Fruit fly (Drosophila melanogaster): Measurements from ENCODE around the gene pb.

pb gene

dm6 chr3R:6760755-6761647 is 19.1 kb upstream of the pb start (continued):
- TF ChIP-seq CG31441 (GFP tag; IDR thresholded peaks at IDR 0.05) (peak; percentile 66), CG13123 (GFP tag; optimal IDR thresholded peaks at IDR 0.05) (no peak), CG9609 (GFP tag; optimal IDR thresholded peaks at IDR 0.05) (no peak), BtbVII (GFP tag; optimal IDR thresholded peaks at IDR 0.05) (peak; percentile 31), CG10366 (GFP tag; IDR thresholded peaks at IDR 0.05) (no peak), CG2875 (GFP tag; optimal IDR thresholded peaks at IDR 0.05) (no peak), CG4820 (GFP tag; optimal IDR thresholded peaks at IDR 0.05) (peak; percentile 51), NK7.1 (GFP tag; optimal IDR thresholded peaks at IDR 0.05) (no peak), Usf (GFP tag; optimal IDR thresholded peaks at IDR 0.05) (no peak), Opbp (GFP tag; IDR thresholded peaks at IDR 0.05; ENCODE audit: partially characterized antibody) (no peak), CG17829 (tag; optimal IDR thresholded peaks at IDR 0.05) (peak; percentile 59), PHDP (tag; optimal IDR thresholded peaks at IDR 0.05) (peak; percentile 43), org-1 (GFP tag; optimal IDR thresholded peaks at IDR 0.05) (peak; percentile 28), chn (GFP tag; optimal IDR thresholded peaks at IDR 0.05) (no peak), E2f2 (GFP tag; IDR thresholded peaks at IDR 0.05) (no peak), so (GFP tag; IDR thresholded peaks at IDR 0.05) (no peak), caup (GFP tag; optimal IDR thresholded peaks at IDR 0.05; ENCODE audit: severe bottlenecking) (no peak), CG7372 (GFP tag; IDR thresholded peaks at IDR 0.05) (no peak), Dip3 (GFP tag; optimal IDR thresholded peaks at IDR 0.05) (no peak), CG9797 (GFP tag; optimal IDR thresholded peaks at IDR 0.05) (no peak), peb (GFP tag; IDR thresholded peaks at IDR 0.05) (no peak), zen (tag; optimal IDR thresholded peaks at IDR 0.05) (peak; percentile 65), ftz-f1 (GFP tag; optimal IDR thresholded peaks at IDR 0.05) (no peak), CG5953 (GFP tag; IDR thresholded peaks at IDR 0.05) (no peak), CG8924 (tag; optimal IDR thresholded peaks at IDR 0.05) (peak; percentile 51), nerfin-1 (tag; optimal IDR thresholded peaks at IDR 0.05) (peak; percentile 22), crp (GFP tag; optimal IDR thresholded peaks at IDR 0.05) (no peak), CG4424 (GFP tag; optimal IDR thresholded peaks at IDR 0.05) (peak; percentile 54), slou (GFP tag; optimal IDR thresholded peaks at IDR 0.05) (no peak), CG7745 (tag; optimal IDR thresholded peaks at IDR 0.05) (no peak), CG10979 (tag; optimal IDR thresholded peaks at IDR 0.05) (peak; percentile 64), zfh2 (GFP tag; optimal IDR thresholded peaks at IDR 0.05) (no peak), z (GFP tag; IDR thresholded peaks at IDR 0.05) (no peak), trem (tag; optimal IDR thresholded peaks at IDR 0.05) (peak; percentile 13), sug (tag; optimal IDR thresholded peaks at IDR 0.05) (no peak), Xbp1 (GFP tag; optimal IDR thresholded peaks at IDR 0.05) (peak; percentile 30), Kr (GFP tag; optimal IDR thresholded peaks at IDR 0.05) (peak; percentile 82), ac (GFP tag; optimal IDR thresholded peaks at IDR 0.05) (no peak), CG18476 (GFP tag; optimal IDR thresholded peaks at IDR 0.05) (no peak), slbo (GFP tag; IDR thresholded peaks at IDR 0.05) (0 out of 2 replicates have a peak, but pooled peaks have one; percentile 2), D19B (GFP tag; optimal IDR thresholded peaks at IDR 0.05) (no peak), ap (GFP tag; IDR thresholded peaks at IDR 0.05) (no peak), Bdp1 (GFP tag; optimal IDR thresholded peaks at IDR 0.05) (peak; percentile 3), Sox100B (GFP tag; optimal IDR thresholded peaks at IDR 0.05) (peak; percentile 55), Atf-2 (GFP tag; optimal IDR thresholded peaks at IDR 0.05) (peak; percentile 1), CG15514 (GFP tag; optimal IDR thresholded peaks at IDR 0.05) (no peak), ase (GFP tag; IDR thresholded peaks at IDR 0.05) (no peak), unc-4 (GFP tag; IDR thresholded peaks at IDR 0.05; ENCODE audit: partially characterized antibody) (no peak), CG9215 (GFP tag; IDR thresholded peaks at IDR 0.05) (no peak)

All from whole organism, embryonic.